Fruit fly (Drosophila melanogaster) Kc167 (cell line): ENCODE measurements around the gene CG32551.

Experiments
- Myc ChIP-seq: fragments of >200 bp; optimal IDR thresholded peaks from 2 replicates; lab custom pipeline; 2017; ENCODE audit warnings: missing external identifiers
- Sin3A ChIP-seq: fragments of >200 bp; optimal IDR thresholded peaks from 2 replicates; lab custom pipeline; 2018; ENCODE audit warnings: missing external identifiers
- h ChIP-seq: fragments of >200 bp; optimal IDR thresholded peaks from 3 replicates; lab custom pipeline; 2018; ENCODE audit warnings: missing external identifiers
- insv ChIP-seq: fragments of >200 bp; optimal IDR thresholded peaks from 3 replicates; lab custom pipeline; 2018; ENCODE audit warnings: missing external identifiers
- psq ChIP-seq: fragments of >200 bp; optimal IDR thresholded peaks from 2 replicates; lab custom pipeline; 2017; ENCODE audit warnings: missing external identifiers
- ttk ChIP-seq: sonication (Bioruptor generic); optimal IDR thresholded peaks from 2 replicates; lab custom pipeline; 2017; ENCODE audit warnings: missing external identifiers

CG32551 gene

DNA sequence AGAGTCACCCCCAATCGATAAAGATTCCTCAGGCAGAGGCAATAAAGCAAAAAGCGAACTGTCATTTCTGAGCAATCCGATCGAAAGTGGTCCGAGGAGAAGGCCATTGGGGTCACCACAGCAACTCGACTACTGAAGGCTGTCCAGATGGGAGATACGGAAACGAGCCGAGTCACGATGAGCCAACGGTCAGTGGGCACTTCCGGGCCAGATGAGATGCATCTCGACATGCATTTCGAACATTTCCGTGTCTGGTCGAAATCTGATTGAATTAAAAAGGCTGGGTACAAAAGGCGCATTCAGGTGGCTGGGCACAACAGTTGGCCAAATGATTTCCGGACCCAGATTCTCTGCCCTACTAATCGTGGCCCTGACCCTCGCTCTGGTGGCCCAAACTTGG, at the start of gene CG32551:
TSS of gene CG32551 (plus strand) at position 301 of the 400 bp plus-strand sequence.
- TF ChIP-seq h (lab: Kevin White, UChicago) = no peak
- no peak for TF ChIP-seq psq (lab: Kevin White, UChicago)
- TF ChIP-seq ttk (lab: Kevin White, UChicago) = no peak
- TF ChIP-seq insv (lab: Kevin White, UChicago) = no peak
- TF ChIP-seq Sin3A = no peak
- TF ChIP-seq Myc (lab: Kevin White, UChicago) = no peak

- no peak for TF ChIP-seq Myc (lab: Kevin White, UChicago)
- TF ChIP-seq h (lab: Kevin White, UChicago) = no peak
- no peak for TF ChIP-seq psq (lab: Kevin White, UChicago)
- TF ChIP-seq Sin3A = no peak
- no peak for TF ChIP-seq insv (lab: Kevin White, UChicago)
- no peak for TF ChIP-seq ttk (lab: Kevin White, UChicago)
These were observed 43.5 kb upstream of the CG32551 start for dm6 chrX:18395157-18395556.

dm6 chrX:18399965-18400364, 38.7 kb upstream of the CG32551 start, which contains the start of gene CG34328:
CG34328 (minus strand) TSS chrX:18400065.
- TF ChIP-seq Sin3A (no peak), psq (lab: Kevin White, UChicago) (no peak), insv (lab: Kevin White, UChicago) (no peak), Myc (lab: Kevin White, UChicago) (no peak), h (lab: Kevin White, UChicago) (no peak), ttk (lab: Kevin White, UChicago) (no peak)

DNA sequence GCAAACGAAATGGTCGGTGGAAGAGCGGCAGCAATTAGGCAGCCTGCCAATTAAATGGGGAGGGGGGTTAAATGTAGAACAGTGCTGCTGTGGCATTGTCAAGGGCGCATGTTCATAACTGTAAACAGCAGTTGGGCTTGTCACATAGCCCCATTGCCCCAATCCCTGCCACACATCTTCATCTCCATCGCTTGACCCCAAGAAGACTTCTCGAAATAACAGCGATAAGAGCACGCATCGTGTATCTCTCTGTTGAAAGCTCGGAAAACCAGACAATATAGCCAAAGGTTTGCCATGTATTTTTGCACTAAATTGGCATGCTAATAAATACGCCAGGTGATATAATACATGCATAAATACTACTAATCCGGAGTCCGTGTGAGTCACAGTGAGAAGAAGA, 36.1 kb upstream of the CG32551 start:
- TF ChIP-seq Myc (lab: Kevin White, UChicago) (no peak), Sin3A (no peak), psq (lab: Kevin White, UChicago) (no peak), ttk (lab: Kevin White, UChicago) (no peak), h (lab: Kevin White, UChicago) (no peak), insv (lab: Kevin White, UChicago) (no peak)

- TF ChIP-seq psq (lab: Kevin White, UChicago) (no peak), Sin3A (no peak), Myc (lab: Kevin White, UChicago) (no peak), ttk (lab: Kevin White, UChicago) (no peak), insv (lab: Kevin White, UChicago) (no peak), h (lab: Kevin White, UChicago) (no peak)
These were observed 34.5 kb upstream of the CG32551 start for dm6 chrX:18404150-18404631.

DNA sequence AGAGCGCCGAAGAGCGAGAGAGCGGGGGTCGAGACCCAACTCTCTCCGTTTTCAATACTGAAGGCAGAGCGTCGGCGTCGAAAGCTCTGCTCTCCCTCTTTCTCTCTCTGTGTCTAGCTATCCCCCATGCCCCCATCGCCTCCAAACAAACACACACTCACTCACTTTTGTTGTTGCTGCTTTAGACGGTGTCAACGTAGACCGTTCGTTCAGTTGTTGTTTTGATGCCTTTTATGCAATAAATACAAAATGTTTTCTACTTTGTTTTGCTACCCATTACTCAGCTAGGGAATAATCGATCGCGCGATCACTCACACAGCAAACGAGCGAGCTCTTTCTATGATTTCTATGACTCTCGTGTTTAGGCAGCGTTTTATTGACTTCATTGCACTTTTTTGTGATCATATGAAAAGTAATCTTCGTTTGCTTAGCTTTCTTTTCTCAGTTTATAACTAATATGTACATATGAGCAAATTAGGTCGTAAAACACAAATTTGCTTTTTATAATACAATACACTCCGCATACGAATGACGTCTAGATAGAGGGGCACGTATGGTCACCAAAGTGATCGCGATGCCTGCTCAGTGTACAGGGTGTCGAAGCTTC, 33.9 kb upstream of the CG32551 start:
- TF ChIP-seq psq (lab: Kevin White, UChicago) (no peak), ttk (lab: Kevin White, UChicago) (no peak), insv (lab: Kevin White, UChicago) (no peak)

DNA sequence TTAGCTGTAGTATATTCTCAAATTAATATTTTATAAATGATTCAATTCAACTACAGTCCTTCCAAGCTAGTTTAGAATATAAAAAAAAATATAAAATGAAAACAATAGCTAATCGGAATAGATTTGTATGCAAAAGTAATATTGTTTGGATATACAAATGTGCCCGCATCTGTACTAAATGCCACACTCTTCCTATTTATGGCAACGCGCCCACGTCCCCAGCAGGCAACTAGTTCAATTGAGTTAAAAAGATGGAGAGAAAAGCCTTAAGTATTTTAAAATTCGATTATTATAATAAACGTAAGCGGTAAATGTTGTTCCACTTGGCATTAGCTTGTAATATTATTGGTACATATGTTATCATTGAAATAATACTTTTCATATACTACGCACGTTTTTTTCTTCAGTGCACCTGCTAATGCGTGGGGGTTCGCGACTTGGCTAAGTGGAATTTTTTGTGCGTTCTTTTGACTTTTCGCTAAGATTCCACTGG, 33.1 kb upstream of the CG32551 start:
- no peak for TF ChIP-seq h (lab: Kevin White, UChicago)
- no peak for TF ChIP-seq psq (lab: Kevin White, UChicago)
- TF ChIP-seq Sin3A = no peak
- TF ChIP-seq Myc (lab: Kevin White, UChicago) = no peak
- TF ChIP-seq insv (lab: Kevin White, UChicago) = no peak
- TF ChIP-seq ttk (lab: Kevin White, UChicago) = no peak

DNA sequence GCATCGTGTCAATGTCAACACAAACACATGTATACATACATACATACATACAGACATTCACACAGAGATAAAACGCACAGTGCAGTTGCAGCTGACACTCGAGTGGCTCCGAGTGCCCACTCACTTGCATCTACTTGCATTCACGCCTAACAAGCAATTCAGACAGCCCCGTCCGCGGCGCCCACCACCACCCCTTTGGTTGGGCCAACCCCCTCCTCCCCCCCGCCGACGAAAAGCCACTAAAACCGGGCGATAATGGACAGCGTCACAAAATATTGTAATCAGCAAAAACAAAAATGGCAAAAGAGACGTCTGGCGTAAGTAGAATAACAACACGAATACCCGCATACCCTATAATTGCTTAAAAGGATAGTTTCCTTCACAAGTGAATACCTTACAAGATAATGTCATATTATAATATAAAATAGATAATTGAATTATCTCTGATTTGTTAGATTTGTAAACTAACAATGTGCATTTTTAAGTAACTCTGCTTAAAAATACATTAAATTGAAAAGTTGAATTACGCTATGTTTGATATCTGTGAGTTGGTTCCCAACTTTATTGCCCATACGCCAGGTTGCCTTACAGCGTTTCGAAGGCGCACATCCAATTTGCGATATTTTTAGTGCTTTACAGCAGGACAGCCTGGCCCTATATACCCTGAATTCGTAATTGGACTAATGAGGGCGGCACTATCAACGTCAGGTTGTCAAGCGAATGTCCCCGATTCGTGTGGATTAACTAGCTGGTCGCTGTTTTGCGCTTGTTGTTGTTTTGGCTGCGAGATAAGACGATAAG, 31.9 kb upstream of the CG32551 start:
- TF ChIP-seq Sin3A (no peak), insv (lab: Kevin White, UChicago) (no peak), ttk (lab: Kevin White, UChicago) (no peak), h (lab: Kevin White, UChicago) (no peak), Myc (lab: Kevin White, UChicago) (no peak)

- TF ChIP-seq insv (lab: Kevin White, UChicago) = no peak
- TF ChIP-seq Sin3A = no peak
- no peak for TF ChIP-seq Myc (lab: Kevin White, UChicago)
- no peak for TF ChIP-seq ttk (lab: Kevin White, UChicago)
- TF ChIP-seq h (lab: Kevin White, UChicago) = no peak
- no peak for TF ChIP-seq psq (lab: Kevin White, UChicago)
These were observed 31.3 kb upstream of the CG32551 start for dm6 chrX:18407394-18407721.

DNA sequence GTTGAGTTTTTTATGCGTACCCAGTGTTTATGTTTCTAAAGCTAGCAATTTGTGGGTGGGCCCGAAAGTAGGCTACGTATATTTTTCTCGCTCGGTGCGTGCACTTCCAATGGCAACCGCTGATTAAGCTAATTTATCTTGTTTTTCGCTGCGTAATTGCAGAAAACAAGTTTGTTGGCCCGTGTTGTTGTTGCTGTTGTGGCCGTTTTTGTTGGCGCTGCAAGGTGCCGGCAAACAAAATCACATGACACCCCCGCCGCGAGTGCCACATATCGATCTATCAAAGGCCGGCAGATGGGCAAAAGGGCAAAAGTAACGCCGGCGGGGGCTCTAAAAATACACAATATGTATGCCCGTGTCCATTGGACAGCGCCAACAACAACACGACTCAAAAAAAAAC, 29.2 kb upstream of the CG32551 start:
- TF ChIP-seq psq (lab: Kevin White, UChicago) (no peak), h (lab: Kevin White, UChicago) (no peak), ttk (lab: Kevin White, UChicago) (no peak), Myc (lab: Kevin White, UChicago) (no peak), insv (lab: Kevin White, UChicago) (no peak), Sin3A (no peak)

DNA sequence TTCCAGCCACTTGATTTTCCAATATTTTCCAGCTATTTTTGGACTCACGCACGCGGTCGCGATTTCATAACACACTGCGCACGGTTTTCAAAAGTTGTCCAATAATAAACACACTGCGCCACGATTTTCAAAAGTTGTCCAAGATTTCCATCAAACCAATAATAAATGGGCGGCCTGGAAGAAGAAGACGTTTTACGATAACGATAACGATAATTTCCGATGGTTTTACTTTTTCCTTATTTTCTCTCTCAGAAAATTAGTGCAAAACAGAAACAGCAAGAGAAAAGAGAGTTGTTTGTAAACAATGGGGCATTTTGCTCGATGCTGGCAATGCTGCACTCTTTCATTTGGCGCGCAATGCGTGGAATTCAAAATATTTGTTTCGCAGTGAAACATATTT, 28.7 kb upstream of the CG32551 start, which contains the start of gene Nt5b:
TSS of gene Nt5b (minus strand) at position 207 of the 400 bp plus-strand sequence.
- TF ChIP-seq Myc (lab: Kevin White, UChicago) (no peak), psq (lab: Kevin White, UChicago) (no peak), ttk (lab: Kevin White, UChicago) (no peak), Sin3A (no peak), h (lab: Kevin White, UChicago) (no peak), insv (lab: Kevin White, UChicago) (no peak)
